Worm (Caenorhabditis elegans) whole organism, L1 larva: Measurements from ENCODE around the gene R151.10.

ENCODE experiments used
- ama-1 ChIP-seq: fragments of 150-350 bp; optimal IDR thresholded peaks from 2 replicates; lab custom pipeline; 2014
- blmp-1 ChIP-seq: fragments of 150-350 bp; optimal IDR thresholded peaks from 2 replicates; lab custom pipeline; 2014; ENCODE audit warnings: missing biosample characterization, missing genetic modification characterization
- ces-1 ChIP-seq: fragments of 150-350 bp; optimal IDR thresholded peaks from 2 replicates; lab custom pipeline; 2014; ENCODE audit warnings: missing biosample characterization, missing genetic modification reagents, missing genetic modification characterization
- fkh-10 ChIP-seq: sonication (generic microtip); optimal IDR thresholded peaks from 2 replicates; lab custom pipeline; 2017; ENCODE audit warnings: missing biosample characterization, missing genetic modification reagents, missing genetic modification characterization
- nhr-12 ChIP-seq: sonication (generic microtip); optimal IDR thresholded peaks from 2 replicates; lab custom pipeline; 2017; ENCODE audit warnings: missing biosample characterization, missing genetic modification characterization
- nhr-47 ChIP-seq: sonication (generic microtip); optimal IDR thresholded peaks from 2 replicates; lab custom pipeline; 2016; ENCODE audit warnings: mild to moderate bottlenecking, missing genetic modification characterization, moderate library complexity, missing compliant biosample characterization
- nhr-77 ChIP-seq: fragments of 150-350 bp; optimal IDR thresholded peaks from 2 replicates; lab custom pipeline; 2014; ENCODE audit warnings: missing biosample characterization, missing genetic modification characterization
- snpc-4 ChIP-seq: fragments of 150-350 bp; optimal IDR thresholded peaks from 2 replicates; lab custom pipeline; 2014; ENCODE audit warnings: missing biosample characterization, missing genetic modification characterization
- unc-62 ChIP-seq: fragments of 150-350 bp; optimal IDR thresholded peaks from 2 replicates; lab custom pipeline; 2014; ENCODE audit warnings: missing biosample characterization, missing genetic modification reagents, missing genetic modification characterization
- xbp-1 ChIP-seq: sonication (generic microtip); optimal IDR thresholded peaks from 2 replicates; lab custom pipeline; 2016; ENCODE audit warnings: missing genetic modification characterization, missing compliant biosample characterization
- zag-1 ChIP-seq: fragments of 150-350 bp; optimal IDR thresholded peaks from 2 replicates; lab custom pipeline; 2014; ENCODE audit warnings: missing biosample characterization, missing genetic modification characterization
- zip-4 ChIP-seq: fragments of 200-800 bp; sonication (Bioruptor generic); optimal IDR thresholded peaks from 2 replicates; lab custom pipeline; 2018; ENCODE audit warnings: mild to moderate bottlenecking, missing genetic modification characterization, moderate library complexity, missing compliant biosample characterization
- ztf-11 ChIP-seq, 2 experiments: sonication (generic microtip); optimal IDR thresholded peaks; 2 replicates each; lab custom pipeline; 2016 to 2017; ENCODE audit warnings: missing genetic modification characterization in 2 of 2, missing biosample characterization in 1 of 2, missing compliant biosample characterization in 1 of 2

DNA sequence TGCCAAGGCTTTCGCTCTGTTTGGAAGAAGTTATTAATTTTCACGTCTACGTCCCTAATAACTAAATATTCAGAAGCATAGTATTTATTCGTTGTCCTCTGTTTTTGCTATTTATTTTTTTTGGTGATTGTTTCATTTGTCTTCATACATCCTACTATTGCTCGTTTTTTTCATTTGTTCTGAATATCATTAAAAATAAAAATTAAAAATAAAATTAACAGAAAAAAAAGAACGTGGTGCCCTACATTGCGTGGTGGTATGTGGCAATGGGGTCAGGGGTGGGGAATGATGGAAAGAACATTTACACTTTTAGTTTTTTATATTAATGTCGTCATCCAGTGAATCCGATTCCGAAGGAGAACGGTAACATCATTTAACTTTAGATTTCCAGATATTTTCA, 10.3 kb upstream of the R151.10 start, which contains the start of gene ztf-31:
- TF ChIP-seq nhr-47 (tag; lab: Kevin White, UChicago) = no peak
- TF ChIP-seq snpc-4 (tag; lab: Kevin White, UChicago) = no peak
- no peak for TF ChIP-seq xbp-1 (tag; lab: Kevin White, UChicago)
- TF ChIP-seq blmp-1 (tag; lab: Kevin White, UChicago) = no peak
- TF ChIP-seq nhr-12 (tag; lab: Kevin White, UChicago) = no peak
- no peak for TF ChIP-seq ztf-11 (tag; optimal IDR thresholded peaks at IDR 0.05; lab: Kevin White, UChicago)
- TF ChIP-seq fkh-10 (GFP tag; lab: Kevin White, UChicago) = no peak
- no peak for TF ChIP-seq ces-1 (GFP tag; lab: Kevin White, UChicago)
- no peak for TF ChIP-seq zag-1 (tag; lab: Kevin White, UChicago)
- no peak for TF ChIP-seq nhr-77 (tag; lab: Kevin White, UChicago)
- TF ChIP-seq unc-62 (GFP tag; lab: Kevin White, UChicago) = no peak
- no peak for TF ChIP-seq zip-4
- no peak for TF ChIP-seq ama-1
